Fruit fly (Drosophila melanogaster): ENCODE results near the gene dpr17.

Gene dpr17

dm6 chr3R:12094588-12094987, at the start of gene dpr17:
Gene dpr17, plus strand, starts transcription at chr3R:12094876.
- no peak for TF ChIP-seq psq (optimal IDR thresholded peaks at IDR 0.05)
- TF ChIP-seq Myc (optimal IDR thresholded peaks at IDR 0.05), result no peak
- no peak for TF ChIP-seq insv (optimal IDR thresholded peaks at IDR 0.05)
- no peak for TF ChIP-seq ttk (optimal IDR thresholded peaks at IDR 0.05)
- TF ChIP-seq Sin3A (optimal IDR thresholded peaks at IDR 0.05), result no peak
- no peak for TF ChIP-seq h (optimal IDR thresholded peaks at IDR 0.05)

DNA sequence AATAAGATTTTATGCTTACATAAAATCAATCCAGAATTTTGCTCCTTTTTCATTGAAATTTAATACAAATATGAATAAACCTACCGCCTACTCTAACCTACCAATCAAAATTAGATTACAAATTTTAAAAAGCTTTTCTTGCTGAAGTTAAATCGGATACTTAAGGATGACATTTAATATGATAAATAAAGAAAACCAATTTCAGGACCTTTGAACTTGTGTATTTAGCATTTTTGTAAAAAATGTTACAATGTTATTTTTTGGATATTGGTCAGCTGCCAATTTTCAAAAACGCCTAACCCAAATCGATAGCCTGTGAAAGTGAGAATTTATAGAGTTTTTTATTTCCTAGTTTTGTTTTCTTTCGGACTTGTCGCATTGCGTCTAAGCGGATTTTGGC, 45.6 kb upstream of the dpr17 start, which contains the start of gene CG14739:
Gene CG14739, minus strand, starts transcription at position 101 of the 400 bp plus-strand sequence.
- TF ChIP-seq h (optimal IDR thresholded peaks at IDR 0.05), result no peak
- no peak for TF ChIP-seq psq (optimal IDR thresholded peaks at IDR 0.05)
- TF ChIP-seq ttk (optimal IDR thresholded peaks at IDR 0.05), result no peak
- no peak for TF ChIP-seq insv (optimal IDR thresholded peaks at IDR 0.05)

DNA sequence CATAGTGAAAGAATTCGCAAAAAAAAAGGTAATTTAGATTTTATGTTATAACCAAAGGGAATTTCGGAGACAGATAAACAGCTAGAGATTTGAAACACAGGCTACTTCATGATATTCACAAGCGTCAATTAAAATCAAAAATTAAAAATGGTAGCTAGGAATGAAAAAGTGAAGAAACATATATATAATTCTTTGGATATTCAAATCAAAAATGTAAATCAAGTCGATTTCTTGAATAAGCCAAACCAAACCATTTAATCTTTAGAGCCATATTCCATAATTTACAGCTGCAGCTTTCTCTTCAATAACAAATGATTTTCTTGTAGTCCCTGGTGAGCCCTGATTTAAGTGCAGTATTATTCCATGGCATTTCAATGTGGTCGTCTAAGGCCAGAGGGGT, 31.8 kb upstream of the dpr17 start, which contains the start of gene CG14740:
Gene CG14740, minus strand, starts transcription at position 101 of the 400 bp plus-strand sequence.
- no peak for TF ChIP-seq psq (optimal IDR thresholded peaks at IDR 0.05)
- TF ChIP-seq Sin3A (optimal IDR thresholded peaks at IDR 0.05), result no peak
- TF ChIP-seq Myc (optimal IDR thresholded peaks at IDR 0.05), result no peak
- TF ChIP-seq ttk (optimal IDR thresholded peaks at IDR 0.05), result no peak
- TF ChIP-seq h (optimal IDR thresholded peaks at IDR 0.05), result no peak
- TF ChIP-seq insv (optimal IDR thresholded peaks at IDR 0.05), result no peak

DNA sequence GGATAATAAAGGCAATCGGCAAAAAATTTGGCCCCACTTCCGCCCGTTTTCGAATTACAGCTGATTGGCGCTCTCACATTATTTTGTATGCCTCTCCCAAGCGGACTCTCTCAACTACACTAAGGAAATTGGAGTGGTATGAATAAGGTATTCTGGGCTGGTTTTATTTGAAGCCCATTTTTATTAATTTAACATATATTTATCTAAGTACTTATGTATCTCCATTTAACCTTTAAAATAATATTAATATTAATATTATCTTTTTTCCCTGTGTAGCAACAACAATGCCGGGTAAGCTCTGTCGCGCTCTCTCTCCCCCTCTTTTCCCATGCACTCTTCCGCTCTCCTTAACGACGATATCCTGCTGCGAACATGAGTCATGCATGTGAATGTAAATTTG, 15.7 kb upstream of the dpr17 start:
- TF ChIP-seq h (optimal IDR thresholded peaks at IDR 0.05) (no peak), Myc (optimal IDR thresholded peaks at IDR 0.05) (no peak), psq (optimal IDR thresholded peaks at IDR 0.05) (no peak), Sin3A (optimal IDR thresholded peaks at IDR 0.05) (no peak)

dm6 chr3R:12080370-12080968, 14.2 kb upstream of the dpr17 start:
- no peak for TF ChIP-seq h (optimal IDR thresholded peaks at IDR 0.05)
- no peak for TF ChIP-seq Sin3A (optimal IDR thresholded peaks at IDR 0.05)
- TF ChIP-seq psq (optimal IDR thresholded peaks at IDR 0.05), result no peak
- no peak for TF ChIP-seq Myc (optimal IDR thresholded peaks at IDR 0.05)
- TF ChIP-seq insv (optimal IDR thresholded peaks at IDR 0.05), result no peak
- TF ChIP-seq ttk (optimal IDR thresholded peaks at IDR 0.05), result no peak

- TF ChIP-seq ttk (optimal IDR thresholded peaks at IDR 0.05), result no peak
- no peak for TF ChIP-seq insv (optimal IDR thresholded peaks at IDR 0.05)
- TF ChIP-seq Sin3A (optimal IDR thresholded peaks at IDR 0.05), result no peak
- no peak for TF ChIP-seq Myc (optimal IDR thresholded peaks at IDR 0.05)
- no peak for TF ChIP-seq psq (optimal IDR thresholded peaks at IDR 0.05)
- TF ChIP-seq h (optimal IDR thresholded peaks at IDR 0.05), result no peak
Measured at dm6 chr3R:12083537-12083936, 11.1 kb upstream of the dpr17 start.

dm6 chr3R:12090549-12090948, 4.1 kb upstream of the dpr17 start, which contains the start of gene ATP8B:
Gene ATP8B, minus strand, starts transcription at chr3R:12090612.
- no peak for TF ChIP-seq ttk (optimal IDR thresholded peaks at IDR 0.05)
- no peak for TF ChIP-seq insv (optimal IDR thresholded peaks at IDR 0.05)

dm6 chr3R:12113700-12114099, 19.0 kb downstream of the dpr17 start:
- TF ChIP-seq insv (optimal IDR thresholded peaks at IDR 0.05) (no peak), Myc (optimal IDR thresholded peaks at IDR 0.05) (no peak), h (optimal IDR thresholded peaks at IDR 0.05) (no peak), psq (optimal IDR thresholded peaks at IDR 0.05) (no peak), ttk (optimal IDR thresholded peaks at IDR 0.05) (no peak), Sin3A (optimal IDR thresholded peaks at IDR 0.05) (no peak)

DNA sequence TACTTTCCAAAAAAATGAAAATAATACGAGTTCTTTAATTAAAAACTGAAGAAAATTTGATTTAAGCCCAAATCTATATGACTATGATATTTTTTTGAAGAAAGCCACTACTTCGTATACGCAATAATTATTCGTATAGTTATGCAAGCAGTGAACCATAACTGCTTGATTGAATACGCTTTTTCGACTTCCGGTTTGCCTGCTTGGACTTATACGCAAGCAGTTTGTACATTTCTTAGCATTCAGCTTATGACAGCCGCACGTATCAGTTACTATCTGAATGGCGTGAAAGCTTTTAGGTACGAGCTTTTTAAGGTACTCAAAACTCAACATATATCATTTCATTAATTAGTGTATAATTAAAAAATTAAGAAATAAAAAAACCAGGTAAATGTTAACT, 26.5 kb downstream of the dpr17 start:
- TF ChIP-seq Sin3A (optimal IDR thresholded peaks at IDR 0.05), result no peak
- TF ChIP-seq Myc (optimal IDR thresholded peaks at IDR 0.05), result no peak
- no peak for TF ChIP-seq insv (optimal IDR thresholded peaks at IDR 0.05)
- no peak for TF ChIP-seq psq (optimal IDR thresholded peaks at IDR 0.05)
- TF ChIP-seq h (optimal IDR thresholded peaks at IDR 0.05), result no peak
- TF ChIP-seq ttk (optimal IDR thresholded peaks at IDR 0.05), result no peak

dm6 chr3R:12124843-12125242, 30.2 kb downstream of the dpr17 start:
- TF ChIP-seq ttk (optimal IDR thresholded peaks at IDR 0.05) (no peak), Sin3A (optimal IDR thresholded peaks at IDR 0.05) (no peak), insv (optimal IDR thresholded peaks at IDR 0.05) (no peak), Myc (optimal IDR thresholded peaks at IDR 0.05) (no peak), h (optimal IDR thresholded peaks at IDR 0.05) (no peak), psq (optimal IDR thresholded peaks at IDR 0.05) (no peak)

- TF ChIP-seq h (optimal IDR thresholded peaks at IDR 0.05), result no peak
- no peak for TF ChIP-seq Myc (optimal IDR thresholded peaks at IDR 0.05)
- TF ChIP-seq ttk (optimal IDR thresholded peaks at IDR 0.05), result no peak
- no peak for TF ChIP-seq Sin3A (optimal IDR thresholded peaks at IDR 0.05)
- no peak for TF ChIP-seq psq (optimal IDR thresholded peaks at IDR 0.05)
- no peak for TF ChIP-seq insv (optimal IDR thresholded peaks at IDR 0.05)
Measured at dm6 chr3R:12125431-12126027, 30.9 kb downstream of the dpr17 start.

- TF ChIP-seq Myc (optimal IDR thresholded peaks at IDR 0.05), result no peak
- TF ChIP-seq h (optimal IDR thresholded peaks at IDR 0.05), result no peak
- no peak for TF ChIP-seq Sin3A (optimal IDR thresholded peaks at IDR 0.05)
- no peak for TF ChIP-seq ttk (optimal IDR thresholded peaks at IDR 0.05)
- TF ChIP-seq psq (optimal IDR thresholded peaks at IDR 0.05), result no peak
- no peak for TF ChIP-seq insv (optimal IDR thresholded peaks at IDR 0.05)
Measured at dm6 chr3R:12128151-12128970, 33.7 kb downstream of the dpr17 start, which contains the start of gene CG4702. Gene CG4702, minus strand, starts transcription at chr3R:12128201.
